Worm (Caenorhabditis elegans) whole organism, young adult: Measurements from ENCODE around the gene ZK1290.7.

Source experiments
- C17E4.6 ChIP-seq: fragments of 200-800 bp; sonication (Bioruptor generic); IDR thresholded peaks from 2 replicates; pipeline ENCODE4 v1.3.6; 2022; ENCODE audit warnings: missing genetic modification reagents, missing genetic modification characterization, missing compliant biosample characterization
- D2030.7 ChIP-seq: fragments of 200-800 bp; sonication (Bioruptor generic); IDR thresholded peaks from 2 replicates; pipeline ENCODE4 v1.3.6; 2022; ENCODE audit warnings: missing genetic modification reagents, missing genetic modification characterization, missing compliant biosample characterization
- F10E7.11 ChIP-seq: sonication (generic microtip); optimal IDR thresholded peaks from 2 replicates; lab custom pipeline; 2017; ENCODE audit warnings: mild to moderate bottlenecking, missing genetic modification characterization, moderate library complexity, missing compliant biosample characterization
- F33H1.4 ChIP-seq: fragments of 200-800 bp; sonication (Bioruptor generic); IDR thresholded peaks from 2 replicates; pipeline ENCODE4 v1.3.6; 2022; ENCODE audit warnings: missing genetic modification reagents, missing genetic modification characterization, missing compliant biosample characterization
- F49E8.2 ChIP-seq: sonication (generic microtip); optimal IDR thresholded peaks from 3 replicates; lab custom pipeline; 2017; ENCODE audit warnings: missing genetic modification characterization, mild to moderate bottlenecking, missing compliant biosample characterization, antibody characterized with exemption, moderate library complexity; ENCODE audit not compliant: insufficient read depth
- F52B5.7 ChIP-seq: sonication (generic microtip); optimal IDR thresholded peaks from 2 replicates; lab custom pipeline; 2016; ENCODE audit warnings: mild to moderate bottlenecking, missing genetic modification characterization, missing compliant biosample characterization
- F57A8.1 ChIP-seq: fragments of 200-800 bp; sonication (Bioruptor generic); optimal IDR thresholded peaks from 2 replicates; lab custom pipeline; 2018; ENCODE audit warnings: mild to moderate bottlenecking, missing genetic modification characterization, moderate library complexity, missing compliant biosample characterization
- F57C9.4 ChIP-seq: sonication (generic microtip); optimal IDR thresholded peaks from 2 replicates; lab custom pipeline; 2017; ENCODE audit warnings: mild to moderate bottlenecking, missing genetic modification characterization, missing compliant biosample characterization
- K11D2.4 ChIP-seq: fragments of 200-800 bp; sonication (Bioruptor generic); IDR thresholded peaks from 2 replicates; pipeline ENCODE4 v1.3.6; 2022; ENCODE audit warnings: missing genetic modification reagents, missing genetic modification characterization, missing compliant biosample characterization
- T26A5.8 ChIP-seq: sonication (generic microtip); optimal IDR thresholded peaks from 2 replicates; lab custom pipeline; 2016; ENCODE audit warnings: missing genetic modification characterization, missing compliant biosample characterization
- Y53G8AR.9 ChIP-seq: fragments of 200-800 bp; sonication (Bioruptor generic); conservative IDR thresholded peaks from 2 replicates; pipeline ENCODE4 v1.3.6; 2022; ENCODE audit warnings: missing genetic modification reagents, missing genetic modification characterization, missing compliant biosample characterization
- Y56A3A.18 ChIP-seq: fragments of 200-800 bp; sonication (Bioruptor generic); IDR thresholded peaks from 2 replicates; pipeline ENCODE4 v1.3.6; 2022; ENCODE audit warnings: missing genetic modification reagents, missing genetic modification characterization, missing compliant biosample characterization
- ama-1 ChIP-seq, 3 experiments: fragments of 150-350 bp in 1 of 3; sonication (generic microtip) in 2 of 3; optimal IDR thresholded peaks; 2 replicates each; lab custom pipeline; 2014 to 2018; ENCODE audit warnings: missing biosample characterization in 2 of 3, missing genetic modification characterization in 2 of 3, missing genetic modification reagents in 2 of 3
- attf-3 ChIP-seq: fragments of 200-800 bp; sonication (Bioruptor generic); conservative IDR thresholded peaks from 2 replicates; pipeline ENCODE4 v1.3.6; 2022; ENCODE audit warnings: missing genetic modification reagents, missing genetic modification characterization, missing compliant biosample characterization
- bed-1 ChIP-seq: fragments of 200-800 bp; sonication (Bioruptor generic); IDR thresholded peaks from 2 replicates; pipeline ENCODE4 v1.3.6; 2022; ENCODE audit warnings: missing genetic modification reagents, missing genetic modification characterization, missing compliant biosample characterization
- cebp-2 ChIP-seq: fragments of 200-800 bp; sonication (Bioruptor generic); IDR thresholded peaks from 2 replicates; pipeline ENCODE4 v1.3.6; 2022; ENCODE audit warnings: missing genetic modification characterization, missing compliant biosample characterization
- ceh-100 ChIP-seq: fragments of 200-800 bp; sonication (Bioruptor generic); IDR thresholded peaks from 2 replicates; pipeline ENCODE4 v1.3.6; 2022; ENCODE audit warnings: missing genetic modification reagents, missing genetic modification characterization, missing compliant biosample characterization
- ceh-91 ChIP-seq: fragments of 200-800 bp; sonication (Bioruptor generic); IDR thresholded peaks from 2 replicates; pipeline ENCODE4 v1.3.6; 2022; ENCODE audit warnings: missing genetic modification reagents, missing genetic modification characterization, missing compliant biosample characterization
- chd-7 ChIP-seq: sonication (generic microtip); optimal IDR thresholded peaks from 2 replicates; lab custom pipeline; 2016; ENCODE audit warnings: mild to moderate bottlenecking, missing genetic modification characterization, moderate library complexity, missing compliant biosample characterization
- dpl-1 ChIP-seq: fragments of 150-350 bp; optimal IDR thresholded peaks from 2 replicates; lab custom pipeline; 2014; ENCODE audit warnings: missing biosample characterization, missing genetic modification reagents, missing genetic modification characterization
- efl-1 ChIP-seq: fragments of 150-350 bp; optimal IDR thresholded peaks from 2 replicates; lab custom pipeline; 2014; ENCODE audit warnings: missing biosample characterization, missing genetic modification reagents, missing genetic modification characterization
- egl-44 ChIP-seq: fragments of 200-800 bp; sonication (Bioruptor generic); IDR thresholded peaks from 2 replicates; pipeline ENCODE4 v1.3.6; 2022; ENCODE audit warnings: missing genetic modification reagents, missing genetic modification characterization, missing compliant biosample characterization
- ekl-4 ChIP-seq: fragments of 200-800 bp; sonication (Bioruptor generic); IDR thresholded peaks from 2 replicates; pipeline ENCODE4 v1.3.6; 2022; ENCODE audit warnings: missing genetic modification reagents, missing genetic modification characterization, missing compliant biosample characterization
- ets-4 ChIP-seq: fragments of 200-800 bp; sonication (Bioruptor generic); optimal IDR thresholded peaks from 2 replicates; lab custom pipeline; 2018; ENCODE audit warnings: mild to moderate bottlenecking, missing genetic modification characterization, missing compliant biosample characterization
- hmg-1.2 ChIP-seq: fragments of 200-800 bp; sonication (Bioruptor generic); IDR thresholded peaks from 2 replicates; pipeline ENCODE4 v1.3.6; 2022; ENCODE audit warnings: missing genetic modification reagents, missing genetic modification characterization, missing compliant biosample characterization
- hrde-1 ChIP-seq: sonication (generic microtip); optimal IDR thresholded peaks from 2 replicates; lab custom pipeline; 2016; ENCODE audit warnings: missing genetic modification characterization, mild to moderate bottlenecking, missing compliant biosample characterization, moderate library complexity, missing genotype, missing genetic modification reagents, borderline replicate concordance
- let-607 ChIP-seq, 2 experiments: fragments of 200-800 bp in 1 of 2; sonication (Bioruptor generic) in 1 of 2; sonication (generic microtip) in 1 of 2; optimal IDR thresholded peaks; 2 replicates each; lab custom pipeline; 2016 to 2018; ENCODE audit warnings: mild to moderate bottlenecking in 2 of 2, missing compliant biosample characterization in 2 of 2, missing genetic modification characterization in 2 of 2, moderate library complexity in 2 of 2, missing genotype in 1 of 2
- lin-26 ChIP-seq: fragments of 200-800 bp; sonication (Bioruptor generic); IDR thresholded peaks from 2 replicates; pipeline ENCODE4 v1.3.6; 2022; ENCODE audit warnings: missing genetic modification reagents, missing genetic modification characterization, missing compliant biosample characterization
- lin-35 ChIP-seq, 3 experiments: fragments of 150-350 bp in 2 of 3; sonication (generic microtip) in 1 of 3; optimal IDR thresholded peaks; 2 replicates each; lab custom pipeline; 2014 to 2018; ENCODE audit warnings: missing biosample characterization in 3 of 3, missing genetic modification characterization in 3 of 3, missing genetic modification reagents in 3 of 3
- lsl-1 ChIP-seq: fragments of 200-800 bp; sonication (Bioruptor generic); optimal IDR thresholded peaks from 2 replicates; lab custom pipeline; 2018; ENCODE audit warnings: mild to moderate bottlenecking, missing genetic modification characterization, moderate library complexity, missing compliant biosample characterization
- mcd-1 ChIP-seq: fragments of 200-800 bp; sonication (Bioruptor generic); IDR thresholded peaks from 2 replicates; pipeline ENCODE4 v1.3.6; 2022; ENCODE audit warnings: missing genetic modification reagents, missing genetic modification characterization, missing compliant biosample characterization
- nfya-1 ChIP-seq: sonication (generic microtip); optimal IDR thresholded peaks from 2 replicates; lab custom pipeline; 2017; ENCODE audit warnings: antibody characterized with exemption, missing compliant biosample characterization, missing genetic modification characterization, borderline replicate concordance; ENCODE audit not compliant: insufficient read depth
- pha-4 ChIP-seq: fragments of 150-350 bp; sonication (generic microtip); optimal IDR thresholded peaks from 2 replicates; lab custom pipeline; 2014; ENCODE audit warnings: missing biosample characterization, missing genetic modification reagents, missing genetic modification characterization
- rcor-1 ChIP-seq: fragments of 200-800 bp; sonication (Bioruptor generic); IDR thresholded peaks from 2 replicates; pipeline ENCODE4 v1.3.6; 2022; ENCODE audit warnings: missing genetic modification reagents, missing genetic modification characterization, missing compliant biosample characterization
- snpc-1.3 ChIP-seq: sonication (generic microtip); optimal IDR thresholded peaks from 2 replicates; lab custom pipeline; 2017; ENCODE audit warnings: missing genetic modification characterization, mild to moderate bottlenecking, missing compliant biosample characterization, antibody characterized with exemption, moderate library complexity, missing genotype, missing genetic modification reagents; ENCODE audit not compliant: insufficient read depth
- somi-1 ChIP-seq: fragments of 200-800 bp; sonication (Bioruptor generic); optimal IDR thresholded peaks from 2 replicates; lab custom pipeline; 2018; ENCODE audit warnings: mild to moderate bottlenecking, missing genetic modification characterization, missing compliant biosample characterization
- tbx-9 ChIP-seq: sonication (generic microtip); optimal IDR thresholded peaks from 2 replicates; lab custom pipeline; 2016; ENCODE audit warnings: borderline replicate concordance, missing genetic modification characterization, inconsistent platforms, missing compliant biosample characterization
- ztf-22 ChIP-seq: fragments of 200-800 bp; sonication (Bioruptor generic); optimal IDR thresholded peaks from 2 replicates; lab custom pipeline; 2018; ENCODE audit warnings: mild to moderate bottlenecking, missing genetic modification characterization, moderate library complexity, missing compliant biosample characterization
- ztf-28 ChIP-seq: fragments of 200-800 bp; sonication (Bioruptor generic); IDR thresholded peaks from 2 replicates; pipeline ENCODE4 v1.3.6; 2022; ENCODE audit warnings: missing genetic modification reagents, missing genetic modification characterization, missing compliant biosample characterization
- ztf-6 ChIP-seq: fragments of 200-800 bp; sonication (Bioruptor generic); IDR thresholded peaks from 2 replicates; pipeline ENCODE4 v1.3.6; 2022; ENCODE audit warnings: missing genetic modification reagents, missing genetic modification characterization, missing compliant biosample characterization

ZK1290.7 gene

DNA sequence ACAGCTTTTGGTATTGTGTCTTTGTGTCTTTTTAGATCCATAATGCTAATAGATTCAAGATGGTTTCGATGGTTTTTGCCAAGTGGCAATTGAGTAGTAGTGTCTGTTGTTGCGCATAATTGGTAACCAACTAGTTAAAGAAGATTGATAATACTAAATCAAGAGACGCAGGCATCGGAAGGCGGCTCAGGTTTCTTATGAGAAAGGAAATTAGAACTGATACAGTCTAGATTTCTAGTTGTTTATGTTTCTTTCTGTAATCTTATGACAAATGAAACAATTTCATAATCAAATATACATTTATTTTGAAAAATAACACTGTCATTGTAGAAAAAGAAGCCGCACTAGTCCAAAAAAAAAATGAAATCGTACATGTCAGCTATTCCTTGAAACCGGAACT, 28.4 kb upstream of the ZK1290.7 start, which contains the start of gene ZK1290.10:
Gene ZK1290.10, minus strand, starts transcription at position 101 of the 400 bp plus-strand sequence.
- TF ChIP-seq Y56A3A.18 (GFP tag; lab: Robert Waterston, UW) (0 out of 2 replicates have a peak, but pooled peaks have one; percentile 32), F57A8.1 (GFP tag; lab: Kevin White, UChicago) (no peak), attf-3 (GFP tag; lab: Robert Waterston, UW) (no peak), K11D2.4 (GFP tag; lab: Robert Waterston, UW) (no peak)

DNA sequence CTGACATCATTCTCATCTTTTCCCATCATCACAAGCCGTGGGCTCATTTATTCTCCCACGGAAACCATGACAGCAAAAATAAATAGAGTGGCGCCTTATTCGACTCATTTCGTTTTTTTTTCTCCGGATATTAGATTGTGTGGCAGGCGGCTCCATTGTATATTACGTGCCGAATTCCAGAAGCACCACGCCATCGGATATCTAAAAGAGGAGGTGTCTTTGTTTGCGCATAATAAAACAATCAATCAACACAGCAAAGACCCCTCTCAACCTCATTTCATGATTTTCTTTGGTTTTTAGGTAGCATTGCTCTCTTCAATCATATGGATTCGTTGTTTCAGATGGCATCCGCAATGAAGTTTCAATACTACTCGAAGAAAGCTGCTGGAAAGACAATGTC, 23.7 kb upstream of the ZK1290.7 start, which contains the start of gene tph-1:
Gene tph-1, plus strand, starts transcription at position 301 of the 400 bp plus-strand sequence.
- TF ChIP-seq efl-1 (no peak), T26A5.8 (tag; lab: Kevin White, UChicago) (no peak), D2030.7 (GFP tag; lab: Robert Waterston, UW) (no peak), let-607 (tag; optimal IDR thresholded peaks at IDR 0.05; lab: Kevin White, UChicago) (no peak), hrde-1 (no peak), ztf-28 (GFP tag; lab: Robert Waterston, UW) (no peak), ceh-91 (no peak), mcd-1 (GFP tag; lab: Robert Waterston, UW) (no peak), bed-1 (GFP tag; lab: Robert Waterston, UW) (no peak), ets-4 (no peak), F33H1.4 (GFP tag; lab: Robert Waterston, UW) (no peak), lin-35 (GFP tag; optimal IDR thresholded peaks at IDR 0.05; lab: Kevin White, UChicago) (no peak), F49E8.2 (no peak), egl-44 (no peak), somi-1 (GFP tag; lab: Kevin White, UChicago) (no peak), nfya-1 (tag; lab: Kevin White, UChicago) (no peak), dpl-1 (GFP tag; lab: Kevin White, UChicago) (no peak)

DNA sequence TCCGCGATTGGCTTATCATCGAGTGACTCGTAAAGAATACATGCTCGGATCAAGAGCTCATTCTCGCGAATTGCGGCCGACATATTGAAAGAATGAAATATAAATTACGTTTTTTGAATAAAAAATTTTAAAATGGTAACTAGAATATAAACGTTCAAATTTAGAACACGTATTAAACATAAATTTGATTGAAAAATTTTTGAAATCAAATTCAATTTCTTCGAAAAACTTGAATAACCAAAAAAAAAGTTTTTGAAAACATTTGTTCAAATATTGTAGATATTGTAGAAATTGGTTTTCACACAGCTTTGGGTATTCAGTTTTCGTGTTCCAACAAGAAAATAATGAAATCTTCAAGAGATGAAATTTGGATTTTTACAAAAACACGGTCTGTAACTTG, 22.7 kb upstream of the ZK1290.7 start, which contains the start of gene fbxa-224:
Gene fbxa-224, minus strand, starts transcription at position 101 of the 400 bp plus-strand sequence.
- no peak for TF ChIP-seq somi-1 (GFP tag; lab: Kevin White, UChicago)
- no peak for TF ChIP-seq T26A5.8 (tag; lab: Kevin White, UChicago)
- no peak for TF ChIP-seq chd-7 (tag; lab: Kevin White, UChicago)
- no peak for TF ChIP-seq tbx-9 (tag; lab: Kevin White, UChicago)
- no peak for TF ChIP-seq Y53G8AR.9 (GFP tag; lab: Robert Waterston, UW)
- no peak for TF ChIP-seq F10E7.11 (tag; lab: Kevin White, UChicago)
- TF ChIP-seq D2030.7 (GFP tag; lab: Robert Waterston, UW), result no peak
- TF ChIP-seq F57C9.4 (tag; lab: Kevin White, UChicago), result no peak
- no peak for TF ChIP-seq ztf-28 (GFP tag; lab: Robert Waterston, UW)
- TF ChIP-seq ets-4, result no peak
- TF ChIP-seq rcor-1 (GFP tag; lab: Robert Waterston, UW), result no peak
- no peak for TF ChIP-seq pha-4 (tag; lab: Kevin White, UChicago)
- no peak for TF ChIP-seq snpc-1.3
- TF ChIP-seq cebp-2 (GFP tag; lab: Robert Waterston, UW), result no peak
- TF ChIP-seq K11D2.4 (GFP tag; lab: Robert Waterston, UW), result no peak
- no peak for TF ChIP-seq C17E4.6 (GFP tag; lab: Robert Waterston, UW)
- TF ChIP-seq ceh-100, result no peak

DNA sequence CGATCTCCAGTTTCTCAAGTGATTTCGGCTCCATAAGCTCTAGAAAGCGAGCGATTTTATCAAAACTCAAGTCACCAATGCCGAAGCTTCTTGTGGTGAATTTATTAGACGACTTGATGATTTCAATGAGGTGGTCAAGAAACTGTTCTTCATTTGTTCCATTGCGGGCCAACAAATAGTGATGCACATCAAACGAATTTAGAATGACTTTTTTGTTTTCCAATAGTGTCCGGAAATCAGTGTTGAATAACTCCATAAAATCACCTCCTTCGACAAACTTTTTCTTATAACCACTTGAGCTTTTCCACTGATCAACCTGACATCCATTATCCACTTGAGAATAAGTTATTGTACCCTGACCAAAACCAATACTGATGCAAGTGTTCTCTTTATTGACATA, 21.9 kb upstream of the ZK1290.7 start:
- TF ChIP-seq ekl-4 (GFP tag; lab: Robert Waterston, UW) (no peak), hmg-1.2 (GFP tag; lab: Robert Waterston, UW) (no peak), egl-44 (no peak), ztf-22 (GFP tag; lab: Kevin White, UChicago) (no peak), tbx-9 (tag; lab: Kevin White, UChicago) (no peak), ztf-6 (GFP tag; lab: Robert Waterston, UW) (no peak), ama-1 (optimal IDR thresholded peaks at IDR 0.05; lab: Kevin White, UChicago) (no peak), ama-1 (GFP tag; optimal IDR thresholded peaks at IDR 0.05; lab: Kevin White, UChicago) (no peak), F52B5.7 (tag; lab: Kevin White, UChicago) (no peak), lsl-1 (GFP tag; lab: Kevin White, UChicago) (no peak), lin-26 (GFP tag; lab: Robert Waterston, UW) (no peak), snpc-1.3 (no peak), somi-1 (GFP tag; lab: Kevin White, UChicago) (no peak), bed-1 (GFP tag; lab: Robert Waterston, UW) (no peak)
